Fruit fly (Drosophila melanogaster) whole organism, embryonic: ENCODE data around the gene SrpRbeta.

Source experiments
- Ada2b ChIP-seq: fragments of 200-800 bp; sonication (Bioruptor generic); IDR thresholded peaks from 2 replicates; pipeline ENCODE4 v1.3.6; 2022; ENCODE audit warnings: missing biosample characterization, missing genetic modification characterization
- B-H2 ChIP-seq: fragments of 200-800 bp; sonication (Bioruptor generic); optimal IDR thresholded peaks from 2 replicates; lab custom pipeline; 2018; ENCODE audit warnings: missing biosample characterization, mild to moderate bottlenecking, missing genetic modification characterization
- CG10979 ChIP-seq: fragments of 200-800 bp; sonication (Bioruptor generic); optimal IDR thresholded peaks from 2 replicates; lab custom pipeline; 2018; ENCODE audit warnings: missing biosample characterization, mild to moderate bottlenecking, missing genetic modification characterization, moderate library complexity
- CG14050 ChIP-seq: fragments of 200-800 bp; sonication (Bioruptor generic); IDR thresholded peaks from 3 replicates; pipeline ENCODE4 v1.3.6; 2022; ENCODE audit warnings: missing biosample characterization, missing genetic modification characterization
- CG1529 ChIP-seq: fragments of 200-800 bp; sonication (Bioruptor generic); optimal IDR thresholded peaks from 3 replicates; lab custom pipeline; 2018; ENCODE audit warnings: missing biosample characterization, missing genetic modification characterization
- CG15514 ChIP-seq: fragments of 200-800 bp; sonication (Bioruptor generic); optimal IDR thresholded peaks from 3 replicates; lab custom pipeline; 2017; ENCODE audit warnings: missing biosample characterization, missing genetic modification characterization, mild to moderate bottlenecking, moderate library complexity, missing genetic modification reagents
- CG15601 ChIP-seq: fragments of 200-800 bp; sonication (Bioruptor generic); optimal IDR thresholded peaks from 3 replicates; lab custom pipeline; 2019; ENCODE audit warnings: missing biosample characterization, mild to moderate bottlenecking, missing genetic modification characterization, moderate library complexity
- CG1602 ChIP-seq: fragments of 200-800 bp; sonication (Bioruptor generic); optimal IDR thresholded peaks from 3 replicates; lab custom pipeline; 2016; ENCODE audit warnings: missing biosample characterization, missing genetic modification characterization
- CG16863 ChIP-seq: fragments of 200-800 bp; sonication (Bioruptor generic); optimal IDR thresholded peaks from 3 replicates; lab custom pipeline; 2016; ENCODE audit warnings: missing biosample characterization, missing genetic modification characterization
- CG17361 ChIP-seq: fragments of 200-800 bp; sonication (Bioruptor generic); IDR thresholded peaks from 3 replicates; pipeline ENCODE4 v1.3.6; 2022; ENCODE audit warnings: missing biosample characterization, missing genetic modification characterization
- CG17802 ChIP-seq: fragments of 200-800 bp; sonication (Bioruptor generic); optimal IDR thresholded peaks from 2 replicates; lab custom pipeline; 2018; ENCODE audit warnings: missing biosample characterization, mild to moderate bottlenecking, missing genetic modification characterization, moderate library complexity
- CG2116 ChIP-seq: fragments of 200-800 bp; sonication (Bioruptor generic); optimal IDR thresholded peaks from 3 replicates; lab custom pipeline; 2018; ENCODE audit warnings: missing biosample characterization, mild to moderate bottlenecking, missing genetic modification characterization
- CG2202 ChIP-seq: fragments of 200-800 bp; sonication (Bioruptor generic); optimal IDR thresholded peaks from 2 replicates; lab custom pipeline; 2018; ENCODE audit warnings: missing biosample characterization, mild to moderate bottlenecking, missing genetic modification characterization
- CG31365 ChIP-seq: fragments of 200-800 bp; sonication (Bioruptor generic); optimal IDR thresholded peaks from 2 replicates; lab custom pipeline; 2018; ENCODE audit warnings: missing biosample characterization, mild to moderate bottlenecking, missing genetic modification characterization
- CG31388 ChIP-seq: fragments of 200-800 bp; sonication (Bioruptor generic); optimal IDR thresholded peaks from 2 replicates; lab custom pipeline; 2016; ENCODE audit warnings: missing biosample characterization, missing genetic modification characterization
- CG3838 ChIP-seq: fragments of 200-800 bp; sonication (Bioruptor generic); optimal IDR thresholded peaks from 3 replicates; lab custom pipeline; 2016; ENCODE audit warnings: missing biosample characterization, missing genetic modification characterization
- CG9817 ChIP-seq: fragments of 200-800 bp; sonication (Bioruptor generic); optimal IDR thresholded peaks from 2 replicates; lab custom pipeline; 2018; ENCODE audit warnings: missing biosample characterization, mild to moderate bottlenecking, missing genetic modification characterization, moderate library complexity
- CTCF ChIP-seq: fragments of 200-800 bp; sonication (Bioruptor generic); optimal IDR thresholded peaks from 2 replicates; lab custom pipeline; 2017; ENCODE audit warnings: missing biosample characterization, mild to moderate bottlenecking, missing genetic modification characterization, moderate library complexity
- D19A ChIP-seq: fragments of 200-800 bp; optimal IDR thresholded peaks from 3 replicates; lab custom pipeline; 2019; ENCODE audit warnings: missing biosample characterization, mild to moderate bottlenecking, missing genetic modification characterization, moderate library complexity
- Ets97D ChIP-seq: fragments of 200-800 bp; sonication (Bioruptor generic); optimal IDR thresholded peaks from 3 replicates; lab custom pipeline; 2016; ENCODE audit warnings: missing biosample characterization, missing genetic modification characterization
- Hmr ChIP-seq: fragments of 200-800 bp; sonication (Bioruptor generic); optimal IDR thresholded peaks from 3 replicates; lab custom pipeline; 2017; ENCODE audit warnings: mild to moderate bottlenecking, missing biosample characterization, missing genetic modification reagents, missing genetic modification characterization
- Hmx ChIP-seq: fragments of 200-800 bp; sonication (Bioruptor generic); optimal IDR thresholded peaks from 2 replicates; lab custom pipeline; 2016; ENCODE audit warnings: missing biosample characterization, missing genetic modification characterization
- Mes4 ChIP-seq: fragments of 200-800 bp; sonication (Bioruptor generic); optimal IDR thresholded peaks from 2 replicates; lab custom pipeline; 2016; ENCODE audit warnings: missing biosample characterization, missing genetic modification characterization
- NC2β ChIP-seq: fragments of 200-800 bp; sonication (Bioruptor generic); optimal IDR thresholded peaks from 2 replicates; lab custom pipeline; 2016; ENCODE audit warnings: missing biosample characterization, missing genetic modification characterization
- Nf-YC ChIP-seq: fragments of 200-800 bp; optimal IDR thresholded peaks from 3 replicates; lab custom pipeline; 2019; ENCODE audit warnings: missing biosample characterization, mild to moderate bottlenecking, missing genetic modification characterization, moderate library complexity
- Sox102F ChIP-seq: fragments of 200-800 bp; sonication (Bioruptor generic); optimal IDR thresholded peaks from 2 replicates; lab custom pipeline; 2018; ENCODE audit warnings: missing biosample characterization, mild to moderate bottlenecking, missing genetic modification characterization, moderate library complexity
- ara ChIP-seq: fragments of 200-800 bp; sonication (Bioruptor generic); IDR thresholded peaks from 2 replicates; pipeline ENCODE4 v1.3.6; 2022; ENCODE audit warnings: missing biosample characterization, missing genetic modification characterization
- bbx ChIP-seq: fragments of 200-800 bp; sonication (Bioruptor generic); IDR thresholded peaks from 2 replicates; pipeline ENCODE4 v1.3.6; 2022; ENCODE audit warnings: missing biosample characterization, missing genetic modification characterization; ENCODE audit not compliant: partially characterized antibody
- bowl ChIP-seq: fragments of 200-800 bp; sonication (Bioruptor generic); IDR thresholded peaks from 2 replicates; pipeline ENCODE4 v1.3.6; 2022; ENCODE audit warnings: missing biosample characterization, missing genetic modification characterization
- corto ChIP-seq: fragments of 200-800 bp; sonication (Bioruptor generic); optimal IDR thresholded peaks from 2 replicates; lab custom pipeline; 2016; ENCODE audit warnings: missing biosample characterization, mild to moderate bottlenecking, missing genetic modification characterization, moderate library complexity
- danr ChIP-seq: fragments of 200-800 bp; sonication (Bioruptor generic); IDR thresholded peaks from 2 replicates; pipeline ENCODE4 v1.3.6; 2022; ENCODE audit warnings: missing biosample characterization, missing genetic modification characterization
- dmrt11E ChIP-seq: fragments of 200-800 bp; sonication (Bioruptor generic); optimal IDR thresholded peaks from 3 replicates; lab custom pipeline; 2018; ENCODE audit warnings: missing biosample characterization, mild to moderate bottlenecking, missing genetic modification characterization, moderate library complexity
- ewg ChIP-seq: fragments of 200-800 bp; sonication (Bioruptor generic); optimal IDR thresholded peaks from 3 replicates; lab custom pipeline; 2017; ENCODE audit warnings: mild to moderate bottlenecking, missing biosample characterization, missing genetic modification reagents, missing genetic modification characterization
- fru ChIP-seq: fragments of >200 bp; optimal IDR thresholded peaks from 2 replicates; lab custom pipeline; 2017
- ftz-f1 ChIP-seq: fragments of 200-800 bp; sonication (Bioruptor generic); optimal IDR thresholded peaks from 2 replicates; lab custom pipeline; 2016; ENCODE audit warnings: missing biosample characterization, missing genetic modification characterization
- lab ChIP-seq: fragments of 200-800 bp; sonication (Bioruptor generic); optimal IDR thresholded peaks from 3 replicates; lab custom pipeline; 2017; ENCODE audit warnings: missing biosample characterization, missing genetic modification characterization, mild to moderate bottlenecking, moderate library complexity, missing genetic modification reagents
- nau ChIP-seq: fragments of 200-800 bp; sonication (Bioruptor generic); optimal IDR thresholded peaks from 3 replicates; lab custom pipeline; 2017; ENCODE audit warnings: missing biosample characterization, mild to moderate bottlenecking, missing genetic modification characterization, missing genetic modification reagents
- oc ChIP-seq: fragments of 200-800 bp; sonication (Bioruptor generic); optimal IDR thresholded peaks from 2 replicates; lab custom pipeline; 2018; ENCODE audit warnings: missing biosample characterization, mild to moderate bottlenecking, missing genetic modification characterization, moderate library complexity
- odd ChIP-seq: fragments of 200-800 bp; sonication (Bioruptor generic); optimal IDR thresholded peaks from 2 replicates; lab custom pipeline; 2017; ENCODE audit warnings: missing biosample characterization, mild to moderate bottlenecking, missing genetic modification characterization
- pho ChIP-seq: fragments of 200-800 bp; sonication (Bioruptor generic); optimal IDR thresholded peaks from 2 replicates; lab custom pipeline; 2016; ENCODE audit warnings: missing biosample characterization, missing genetic modification characterization
- pros ChIP-seq: fragments of 200-800 bp; sonication (Bioruptor generic); optimal IDR thresholded peaks from 3 replicates; lab custom pipeline; 2019; ENCODE audit warnings: missing biosample characterization, mild to moderate bottlenecking, missing genetic modification characterization, moderate library complexity
- sens ChIP-seq: fragments of 200-800 bp; sonication (Bioruptor generic); peaks from one replicate; lab custom pipeline; 2016; ENCODE audit warnings: missing biosample characterization, missing genetic modification characterization
- sens-2 ChIP-seq: fragments of 200-800 bp; sonication (Bioruptor generic); IDR thresholded peaks from 2 replicates; pipeline ENCODE4 v1.3.6; 2022; ENCODE audit warnings: missing biosample characterization, missing genetic modification characterization
- slbo ChIP-seq: fragments of 200-800 bp; sonication (Bioruptor generic); IDR thresholded peaks from 2 replicates; pipeline ENCODE4 v1.3.6; 2022; ENCODE audit warnings: missing biosample characterization, missing genetic modification characterization
- slou ChIP-seq: fragments of 200-800 bp; sonication (Bioruptor generic); optimal IDR thresholded peaks from 3 replicates; lab custom pipeline; 2016; ENCODE audit warnings: missing biosample characterization, missing genetic modification characterization
- trem ChIP-seq: fragments of 200-800 bp; optimal IDR thresholded peaks from 3 replicates; lab custom pipeline; 2019; ENCODE audit warnings: missing biosample characterization, mild to moderate bottlenecking, missing genetic modification characterization, moderate library complexity
- zfh2 ChIP-seq: fragments of 200-800 bp; sonication (Bioruptor generic); optimal IDR thresholded peaks from 2 replicates; lab custom pipeline; 2016; ENCODE audit warnings: missing biosample characterization, missing genetic modification characterization

Gene SrpRbeta

dm6 chr3L:8693558-8694502, 26.2 kb downstream of the SrpRbeta start (continued):
- TF ChIP-seq slbo (GFP tag; lab: Robert Waterston, UW) (0 out of 2 replicates have a peak, but pooled peaks have one; percentile 3), sens (GFP tag; lab: Kevin White, UChicago) (peak; percentile 24), CG10979 (tag; lab: Kevin White, UChicago) (no peak), Sox102F (no peak), CG2116 (GFP tag; lab: Kevin White, UChicago) (no peak), ftz-f1 (GFP tag; lab: Kevin White, UChicago) (no peak), oc (tag; lab: Kevin White, UChicago) (peak; percentile 82), ara (GFP tag; lab: Robert Waterston, UW) (no peak), CG15601 (no peak), CG17802 (tag; lab: Kevin White, UChicago) (no peak), CG1529 (GFP tag; lab: Kevin White, UChicago) (no peak), Nf-YC (tag; lab: Kevin White, UChicago) (no peak), CG9817 (tag; lab: Kevin White, UChicago) (peak; percentile 17), CG14050 (no peak), sens-2 (no peak), danr (GFP tag; lab: Robert Waterston, UW) (no peak), lab (GFP tag; lab: Kevin White, UChicago) (peak; percentile 0), bbx (no peak), CG15514 (GFP tag; lab: Kevin White, UChicago) (peak; percentile 9)
- TF ChIP-seq, all 482 proteins: peak for 37

dm6 chr3L:8691891-8692874, 27.8 kb downstream of the SrpRbeta start:
- peak; percentile 19 for TF ChIP-seq CG1602
- TF ChIP-seq fru: no peak
- TF ChIP-seq CG31365 (tag; lab: Kevin White, UChicago): no peak
- no peak for TF ChIP-seq Mes4 (GFP tag; lab: Kevin White, UChicago)
- TF ChIP-seq CG2202 (tag; lab: Kevin White, UChicago): no peak
- no peak for TF ChIP-seq Ada2b (GFP tag; lab: Robert Waterston, UW)
- peak; percentile 7 for TF ChIP-seq slou (GFP tag; lab: Kevin White, UChicago)
- peak; percentile 30 for TF ChIP-seq pros
- peak; percentile 31; the same call in 1 of the 2 replicates for TF ChIP-seq slbo (GFP tag; lab: Robert Waterston, UW)
- no peak for TF ChIP-seq Hmx (GFP tag; lab: Kevin White, UChicago)
- TF ChIP-seq B-H2 (GFP tag; lab: Kevin White, UChicago): no peak
- peak; percentile 40 for TF ChIP-seq Hmr
- TF ChIP-seq dmrt11E (tag; lab: Kevin White, UChicago): peak; percentile 49
- TF ChIP-seq odd (GFP tag; lab: Kevin White, UChicago): peak; percentile 19
- TF ChIP-seq zfh2 (GFP tag; lab: Kevin White, UChicago): no peak
- TF ChIP-seq NC2β (GFP tag; lab: Kevin White, UChicago): no peak
- TF ChIP-seq corto: no peak
- TF ChIP-seq CG17361 (GFP tag; lab: Robert Waterston, UW): peak; percentile 93
- TF ChIP-seq trem (tag; lab: Kevin White, UChicago): no peak
- no peak for TF ChIP-seq CG3838 (GFP tag; lab: Kevin White, UChicago)
- no peak for TF ChIP-seq pho (GFP tag; lab: Kevin White, UChicago)
- no peak for TF ChIP-seq CG16863 (GFP tag; lab: Kevin White, UChicago)
- TF ChIP-seq D19A (tag; lab: Kevin White, UChicago): peak; percentile 48
- TF ChIP-seq bowl (GFP tag; lab: Robert Waterston, UW): no peak
- TF ChIP-seq CTCF: no peak
- no peak for TF ChIP-seq ewg (GFP tag; lab: Kevin White, UChicago)
- no peak for TF ChIP-seq nau (GFP tag; lab: Kevin White, UChicago)
- TF ChIP-seq CG31388 (GFP tag; lab: Kevin White, UChicago): no peak
- no peak for TF ChIP-seq Ets97D (GFP tag; lab: Kevin White, UChicago)
